Fruit fly (Drosophila melanogaster) whole organism, embryonic: ENCODE data around the gene CG11085.

ENCODE experiments used
- ATbp ChIP-seq: fragments of 200-800 bp; sonication (Bioruptor generic); optimal IDR thresholded peaks from 2 replicates; lab custom pipeline; 2017; ENCODE audit warnings: missing biosample characterization, mild to moderate bottlenecking, missing genetic modification characterization, missing genetic modification reagents
- Abd-B ChIP-seq: fragments of 200-800 bp; sonication (Bioruptor generic); optimal IDR thresholded peaks from 2 replicates; lab custom pipeline; 2018; ENCODE audit warnings: missing biosample characterization, mild to moderate bottlenecking, missing genetic modification characterization, moderate library complexity
- Ada2b ChIP-seq: fragments of 200-800 bp; sonication (Bioruptor generic); IDR thresholded peaks from 2 replicates; pipeline ENCODE4 v1.3.6; 2022; ENCODE audit warnings: missing biosample characterization, missing genetic modification characterization
- Atf6 ChIP-seq: fragments of 200-800 bp; sonication (Bioruptor generic); IDR thresholded peaks from 2 replicates; pipeline ENCODE4 v1.3.6; 2022; ENCODE audit warnings: missing biosample characterization, missing genetic modification characterization
- Bdp1 ChIP-seq: fragments of 200-800 bp; sonication (Bioruptor generic); optimal IDR thresholded peaks from 3 replicates; lab custom pipeline; 2016; ENCODE audit warnings: missing biosample characterization, missing genetic modification characterization
- CG10209 ChIP-seq: fragments of 200-800 bp; sonication (Bioruptor generic); optimal IDR thresholded peaks from 3 replicates; lab custom pipeline; 2017; ENCODE audit warnings: missing biosample characterization, mild to moderate bottlenecking, missing genetic modification characterization, missing genetic modification reagents
- CG12104 ChIP-seq: fragments of 200-800 bp; sonication (Bioruptor generic); optimal IDR thresholded peaks from 3 replicates; lab custom pipeline; 2016; ENCODE audit warnings: missing biosample characterization, missing genetic modification characterization
- CG1602 ChIP-seq: fragments of 200-800 bp; sonication (Bioruptor generic); optimal IDR thresholded peaks from 3 replicates; lab custom pipeline; 2016; ENCODE audit warnings: missing biosample characterization, missing genetic modification characterization
- CG1647 ChIP-seq: fragments of 200-800 bp; sonication (Bioruptor generic); optimal IDR thresholded peaks from 3 replicates; lab custom pipeline; 2016; ENCODE audit warnings: missing biosample characterization, missing genetic modification characterization
- CG16779 ChIP-seq: fragments of 200-800 bp; sonication (Bioruptor generic); IDR thresholded peaks from 2 replicates; pipeline ENCODE4 v1.3.6; 2022; ENCODE audit warnings: missing biosample characterization, missing genetic modification characterization
- CG16863 ChIP-seq: fragments of 200-800 bp; sonication (Bioruptor generic); optimal IDR thresholded peaks from 3 replicates; lab custom pipeline; 2016; ENCODE audit warnings: missing biosample characterization, missing genetic modification characterization
- CG17361 ChIP-seq: fragments of 200-800 bp; sonication (Bioruptor generic); IDR thresholded peaks from 3 replicates; pipeline ENCODE4 v1.3.6; 2022; ENCODE audit warnings: missing biosample characterization, missing genetic modification characterization
- CG18619 ChIP-seq: fragments of 200-800 bp; sonication (Bioruptor generic); optimal IDR thresholded peaks from 3 replicates; lab custom pipeline; 2017; ENCODE audit warnings: missing biosample characterization, mild to moderate bottlenecking, missing genetic modification characterization
- CG2199 ChIP-seq: fragments of 200-800 bp; sonication (Bioruptor generic); IDR thresholded peaks from 3 replicates; pipeline ENCODE4 v1.3.6; 2022; ENCODE audit warnings: missing biosample characterization, missing genetic modification characterization
- CG30020 ChIP-seq: fragments of 200-800 bp; optimal IDR thresholded peaks from 2 replicates; lab custom pipeline; 2019; ENCODE audit warnings: missing biosample characterization, mild to moderate bottlenecking, missing genetic modification characterization, moderate library complexity
- CG32772 ChIP-seq: fragments of 200-800 bp; sonication (Bioruptor generic); IDR thresholded peaks from 2 replicates; pipeline ENCODE4 v1.3.6; 2022; ENCODE audit warnings: missing biosample characterization, missing genetic modification characterization
- CG3281 ChIP-seq: fragments of 200-800 bp; sonication (Bioruptor generic); optimal IDR thresholded peaks from 3 replicates; lab custom pipeline; 2017; ENCODE audit warnings: missing biosample characterization, mild to moderate bottlenecking, missing genetic modification characterization
- CG6791 ChIP-seq: fragments of 200-800 bp; sonication (Bioruptor generic); IDR thresholded peaks from 3 replicates; pipeline ENCODE4 v1.3.6; 2022; ENCODE audit warnings: missing biosample characterization, missing genetic modification characterization; ENCODE audit not compliant: partially characterized antibody
- CG6854 ChIP-seq: fragments of 200-800 bp; sonication (Bioruptor generic); optimal IDR thresholded peaks from 3 replicates; lab custom pipeline; 2017; ENCODE audit warnings: missing biosample characterization, mild to moderate bottlenecking, missing genetic modification characterization
- CG7271 ChIP-seq: fragments of 200-800 bp; sonication (Bioruptor generic); optimal IDR thresholded peaks from 2 replicates; lab custom pipeline; 2018; ENCODE audit warnings: missing biosample characterization, mild to moderate bottlenecking, missing genetic modification characterization, moderate library complexity
- CG7357 ChIP-seq: fragments of 200-800 bp; sonication (Bioruptor generic); IDR thresholded peaks from 3 replicates; pipeline ENCODE4 v1.3.6; 2022; ENCODE audit warnings: missing biosample characterization, missing genetic modification characterization
- CG8765 ChIP-seq: fragments of 200-800 bp; sonication (Bioruptor generic); IDR thresholded peaks from 2 replicates; pipeline ENCODE4 v1.3.6; 2022; ENCODE audit warnings: missing biosample characterization, missing genetic modification characterization
- CG9817 ChIP-seq: fragments of 200-800 bp; sonication (Bioruptor generic); optimal IDR thresholded peaks from 2 replicates; lab custom pipeline; 2018; ENCODE audit warnings: missing biosample characterization, mild to moderate bottlenecking, missing genetic modification characterization, moderate library complexity
- Dek ChIP-seq: fragments of 200-800 bp; sonication (Bioruptor generic); optimal IDR thresholded peaks from 3 replicates; lab custom pipeline; 2019; ENCODE audit warnings: missing biosample characterization, mild to moderate bottlenecking, missing genetic modification characterization, moderate library complexity
- Fer1 ChIP-seq: fragments of 200-800 bp; sonication (Bioruptor generic); optimal IDR thresholded peaks from 2 replicates; lab custom pipeline; 2017; ENCODE audit warnings: missing biosample characterization, mild to moderate bottlenecking, missing genetic modification characterization
- Mad ChIP-seq: fragments of 200-800 bp; sonication (Bioruptor generic); optimal IDR thresholded peaks from 2 replicates; lab custom pipeline; 2016; ENCODE audit warnings: missing biosample characterization, missing genetic modification characterization
- Neu2 ChIP-seq: fragments of 200-800 bp; sonication (Bioruptor generic); optimal IDR thresholded peaks from 3 replicates; lab custom pipeline; 2016; ENCODE audit warnings: missing biosample characterization, missing genetic modification characterization, borderline replicate concordance
- Pdp1 ChIP-seq, 2 experiments: fragments of 200-800 bp; sonication (Bioruptor generic); optimal IDR thresholded peaks; 3 replicates each; lab custom pipeline; 2016; ENCODE audit warnings: missing biosample characterization in 2 of 2, missing genetic modification characterization in 2 of 2, mild to moderate bottlenecking in 1 of 2, moderate library complexity in 1 of 2
- Sry-δ ChIP-seq: fragments of 200-800 bp; sonication (Bioruptor generic); optimal IDR thresholded peaks from 2 replicates; lab custom pipeline; 2016; ENCODE audit warnings: missing biosample characterization, missing genetic modification characterization
- Taf1 ChIP-seq: fragments of 200-800 bp; sonication (Bioruptor generic); IDR thresholded peaks from 2 replicates; pipeline ENCODE4 v1.3.6; 2022; ENCODE audit warnings: missing biosample characterization, missing genetic modification characterization
- Xbp1 ChIP-seq: fragments of 200-800 bp; sonication (Bioruptor generic); optimal IDR thresholded peaks from 3 replicates; lab custom pipeline; 2016; ENCODE audit warnings: missing biosample characterization, mild to moderate bottlenecking, missing genetic modification characterization
- al ChIP-seq: fragments of 200-800 bp; sonication (Bioruptor generic); IDR thresholded peaks from 2 replicates; pipeline ENCODE4 v1.3.6; 2022; ENCODE audit warnings: missing biosample characterization, missing genetic modification characterization
- br ChIP-seq: fragments of >200 bp; optimal IDR thresholded peaks from 2 replicates; lab custom pipeline; 2017
- disco-r ChIP-seq: fragments of 200-800 bp; sonication (Bioruptor generic); optimal IDR thresholded peaks from 2 replicates; lab custom pipeline; 2016; ENCODE audit warnings: missing biosample characterization, missing genetic modification characterization
- dpn ChIP-seq, 2 experiments: fragments of 200-800 bp; sonication (Bioruptor generic); optimal IDR thresholded peaks; 3 replicates each; lab custom pipeline; 2016; ENCODE audit warnings: missing biosample characterization in 2 of 2, missing genetic modification characterization in 2 of 2
- dysf ChIP-seq: fragments of 200-800 bp; sonication (Bioruptor generic); IDR thresholded peaks from 3 replicates; pipeline ENCODE4 v1.3.6; 2022; ENCODE audit warnings: missing biosample characterization, missing genetic modification characterization
- gsb-n ChIP-seq: fragments of 200-800 bp; sonication (Bioruptor generic); optimal IDR thresholded peaks from 3 replicates; lab custom pipeline; 2018; ENCODE audit warnings: missing biosample characterization, mild to moderate bottlenecking, missing genetic modification characterization
- lov ChIP-seq, 2 experiments: fragments of 200-800 bp in 1 of 2; fragments of >200 bp in 1 of 2; sonication (Bioruptor generic) in 1 of 2; IDR thresholded peaks in 1 of 2; optimal IDR thresholded peaks in 1 of 2; 2 replicates in 1 of 2; 3 replicates in 1 of 2; pipeline versions ENCODE4 v1.3.6 to Lab custom; 2017 to 2022; ENCODE audit warnings: missing biosample characterization in 1 of 2, missing genetic modification characterization in 1 of 2
- p53 ChIP-seq: fragments of 200-800 bp; sonication (Bioruptor generic); optimal IDR thresholded peaks from 2 replicates; lab custom pipeline; 2016; ENCODE audit warnings: missing biosample characterization, missing genetic modification characterization
- prd ChIP-seq, 3 experiments: fragments of >200 bp in 2 of 3; fragments of 200-800 bp in 1 of 3; sonication (Bioruptor generic) in 1 of 3; optimal IDR thresholded peaks in 2 of 3; IDR thresholded peaks in 1 of 3; 2 replicates in 2 of 3; 3 replicates in 1 of 3; pipeline versions ENCODE4 v1.3.6 to Lab custom; 2017 to 2022; ENCODE audit warnings: missing biosample characterization in 1 of 3, missing genetic modification characterization in 1 of 3
- salm ChIP-seq: fragments of 200-800 bp; sonication (Bioruptor generic); optimal IDR thresholded peaks from 2 replicates; lab custom pipeline; 2018; ENCODE audit warnings: missing biosample characterization, mild to moderate bottlenecking, missing genetic modification characterization
- scrt ChIP-seq: fragments of 200-800 bp; sonication (Bioruptor generic); optimal IDR thresholded peaks from 2 replicates; lab custom pipeline; 2018; ENCODE audit warnings: missing biosample characterization, mild to moderate bottlenecking, missing genetic modification characterization, moderate library complexity
- sd ChIP-seq: fragments of 200-800 bp; sonication (Bioruptor generic); optimal IDR thresholded peaks from 3 replicates; lab custom pipeline; 2018; ENCODE audit warnings: missing biosample characterization, mild to moderate bottlenecking, missing genetic modification characterization, moderate library complexity
- sens ChIP-seq: fragments of 200-800 bp; sonication (Bioruptor generic); peaks from one replicate; lab custom pipeline; 2016; ENCODE audit warnings: missing biosample characterization, missing genetic modification characterization
- sens-2 ChIP-seq: fragments of 200-800 bp; sonication (Bioruptor generic); IDR thresholded peaks from 2 replicates; pipeline ENCODE4 v1.3.6; 2022; ENCODE audit warnings: missing biosample characterization, missing genetic modification characterization
- shn ChIP-seq: fragments of 200-800 bp; sonication (Bioruptor generic); optimal IDR thresholded peaks from 3 replicates; lab custom pipeline; 2016; ENCODE audit warnings: missing biosample characterization, missing genetic modification characterization
- ssp ChIP-seq: fragments of 200-800 bp; sonication (Bioruptor generic); IDR thresholded peaks from 2 replicates; pipeline ENCODE4 v1.3.6; 2022; ENCODE audit warnings: missing biosample characterization, missing genetic modification characterization
- wdn ChIP-seq: fragments of 200-800 bp; sonication (Bioruptor generic); IDR thresholded peaks from 2 replicates; pipeline ENCODE4 v1.3.6; 2022; ENCODE audit warnings: missing biosample characterization, missing genetic modification characterization

Gene CG11085

DNA sequence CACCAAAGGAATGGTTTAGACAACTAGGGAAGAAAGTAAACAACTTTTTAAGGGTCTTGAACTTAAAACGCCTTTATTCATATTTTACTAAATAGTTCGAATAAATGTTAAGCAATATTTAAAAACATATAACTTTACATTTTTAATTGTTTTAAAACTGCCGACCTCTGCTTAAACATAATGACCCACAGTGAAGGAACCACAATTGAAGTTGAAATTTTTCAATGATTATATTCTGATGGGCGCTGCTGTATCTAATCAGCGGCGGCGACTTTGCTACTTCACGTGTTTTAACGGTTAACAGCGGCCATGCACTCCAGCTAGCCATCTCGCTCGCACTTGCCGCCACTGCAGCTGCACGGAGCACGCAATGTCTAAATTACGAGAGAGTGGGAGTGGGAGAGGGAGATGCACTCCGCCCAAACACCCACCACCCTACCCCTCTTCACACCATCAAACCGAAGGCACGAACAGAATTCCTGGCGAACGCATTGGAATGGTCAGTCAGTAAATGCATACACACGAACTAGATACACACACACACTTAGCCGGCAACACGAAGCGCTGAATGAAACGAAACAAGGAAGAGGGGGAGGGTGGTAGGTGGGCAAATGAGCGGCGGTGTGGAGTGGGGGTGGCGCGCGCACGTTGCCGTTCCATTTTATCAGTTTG lies 37.3 kb upstream of the CG11085 start (continued):
- TF ChIP-seq CG10209 (GFP tag; lab: Kevin White, UChicago) (peak; percentile 67), Abd-B (GFP tag; lab: Kevin White, UChicago) (peak; percentile 14), Sry-δ (GFP tag; lab: Kevin White, UChicago) (no peak), ATbp (GFP tag; lab: Kevin White, UChicago) (peak; percentile 36), CG1647 (GFP tag; lab: Kevin White, UChicago) (no peak), CG18619 (GFP tag; lab: Kevin White, UChicago) (peak; percentile 32), Bdp1 (peak; percentile 18), Dek (tag; lab: Kevin White, UChicago) (peak; percentile 31), CG16863 (peak; percentile 38), Mad (GFP tag; lab: Kevin White, UChicago) (no peak), sens-2 (GFP tag; lab: Robert Waterston, UW) (no peak), prd (optimal IDR thresholded peaks at IDR 0.05; lab: Kevin White, UChicago) (no peak), prd (GFP tag; IDR thresholded peaks at IDR 0.05; lab: Robert Waterston, UW) (peak; percentile 51; the same call in 2 of the 3 replicates), scrt (GFP tag; lab: Kevin White, UChicago) (peak; percentile 29), CG30020 (tag; lab: Kevin White, UChicago) (no peak), sens (GFP tag; lab: Kevin White, UChicago) (peak; percentile 89), CG9817 (tag; lab: Kevin White, UChicago) (peak; percentile 45), CG17361 (GFP tag; lab: Robert Waterston, UW) (peak; percentile 66; the same call in 2 of the 3 replicates), disco-r (GFP tag; lab: Kevin White, UChicago) (no peak), gsb-n (peak; percentile 58), dpn (GFP tag; optimal IDR thresholded peaks at IDR 0.05; lab: Kevin White, UChicago) (peak; percentile 6 to 41), CG3281 (GFP tag; lab: Kevin White, UChicago) (peak; percentile 67), Atf6 (GFP tag; lab: Robert Waterston, UW) (peak; percentile 61), CG32772 (peak; percentile 42; the same call in 1 of the 2 replicates), salm (tag; lab: Kevin White, UChicago) (peak; percentile 28), CG6854 (GFP tag; lab: Kevin White, UChicago) (no peak), CG6791 (GFP tag; lab: Robert Waterston, UW) (peak; percentile 33; the same call in 1 of the 3 replicates), CG1602 (GFP tag; lab: Kevin White, UChicago) (peak; percentile 39)

DNA sequence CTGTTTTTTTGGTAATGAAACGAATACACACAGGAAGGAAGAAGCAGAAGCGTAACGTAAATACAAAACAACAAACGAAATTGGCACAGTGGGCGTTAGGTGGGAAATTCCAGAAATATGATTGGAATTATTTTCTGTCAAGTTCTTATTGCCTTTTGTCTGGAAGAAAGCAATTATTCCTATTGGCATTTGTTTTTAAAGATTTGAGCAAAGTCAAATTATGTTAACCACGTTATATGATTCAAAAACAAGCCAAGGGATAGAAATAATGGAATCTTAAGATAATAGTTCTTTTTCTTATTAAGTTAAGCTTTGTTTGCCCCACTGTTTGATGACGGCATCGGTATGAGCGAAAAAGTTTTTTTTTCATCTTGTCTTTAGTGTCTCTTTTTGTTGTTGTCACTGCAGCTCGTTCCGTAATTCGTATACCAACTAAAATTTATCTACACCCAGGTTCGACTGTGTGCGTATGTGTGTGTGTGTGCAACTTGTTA lies 36.6 kb upstream of the CG11085 start:
- TF ChIP-seq Pdp1 (GFP tag; optimal IDR thresholded peaks at IDR 0.05; lab: Kevin White, UChicago) (peak; percentile 93 to 96), Ada2b (GFP tag; lab: Robert Waterston, UW) (peak; percentile 93), CG8765 (GFP tag; lab: Robert Waterston, UW) (peak; percentile 72), dysf (GFP tag; lab: Robert Waterston, UW) (peak; percentile 96), Dek (tag; lab: Kevin White, UChicago) (peak; percentile 97), Neu2 (peak; percentile 80), ssp (peak; percentile 79), CG2199 (GFP tag; lab: Robert Waterston, UW) (0 out of 3 replicates have a peak, but pooled peaks have one; percentile 60), Taf1 (GFP tag; lab: Robert Waterston, UW) (peak; percentile 88), lov (optimal IDR thresholded peaks at IDR 0.05; lab: Kevin White, UChicago) (no peak), lov (GFP tag; IDR thresholded peaks at IDR 0.05; lab: Robert Waterston, UW) (peak; percentile 54; the same call in 1 of the 3 replicates), br (no peak), p53 (GFP tag; lab: Kevin White, UChicago) (peak; percentile 84), Fer1 (GFP tag; lab: Kevin White, UChicago) (peak; percentile 96), al (GFP tag; lab: Robert Waterston, UW) (peak; percentile 92), CG16779 (GFP tag; lab: Robert Waterston, UW) (peak; percentile 84), CG7271 (peak; percentile 41), sd (tag; lab: Kevin White, UChicago) (peak; percentile 75), wdn (peak; percentile 89), CG12104 (GFP tag; lab: Kevin White, UChicago) (peak; percentile 95), Xbp1 (GFP tag; lab: Kevin White, UChicago) (peak; percentile 94), shn (GFP tag; lab: Kevin White, UChicago) (peak; percentile 96), CG7357 (peak; percentile 86)
